Fruit fly (Drosophila melanogaster) whole organism, embryonic: ENCODE measurements around the gene CG11670.
A peak's percentile ranks its signal among the peaks of the same experiment; 100 is the strongest.

Experiments used
- CG10209 ChIP-seq: fragments of 200-800 bp; sonication (Bioruptor generic); optimal IDR thresholded peaks from 3 replicates; lab custom pipeline; 2017; ENCODE audit warnings: missing biosample characterization, mild to moderate bottlenecking, missing genetic modification characterization, missing genetic modification reagents
- CG14014 ChIP-seq: fragments of 200-800 bp; sonication (Bioruptor generic); IDR thresholded peaks from 2 replicates; pipeline ENCODE4 v1.3.6; 2022; ENCODE audit warnings: missing biosample characterization, missing genetic modification characterization
- CG2875 ChIP-seq: fragments of 200-800 bp; sonication (Bioruptor generic); optimal IDR thresholded peaks from 2 replicates; lab custom pipeline; 2017; ENCODE audit warnings: missing biosample characterization, mild to moderate bottlenecking, missing genetic modification characterization, missing genetic modification reagents
- CG3065 ChIP-seq: fragments of 200-800 bp; sonication (Bioruptor generic); optimal IDR thresholded peaks from 2 replicates; lab custom pipeline; 2016; ENCODE audit warnings: missing biosample characterization, missing genetic modification characterization
- CG33557 ChIP-seq: fragments of 200-800 bp; sonication (Bioruptor generic); optimal IDR thresholded peaks from 2 replicates; lab custom pipeline; 2019; ENCODE audit warnings: missing biosample characterization, mild to moderate bottlenecking, missing genetic modification characterization, moderate library complexity
- CG7987 ChIP-seq: fragments of 200-800 bp; sonication (Bioruptor generic); optimal IDR thresholded peaks from 2 replicates; lab custom pipeline; 2018; ENCODE audit warnings: missing biosample characterization, mild to moderate bottlenecking, missing genetic modification characterization, moderate library complexity
- Hey ChIP-seq: fragments of 200-800 bp; sonication (Bioruptor generic); optimal IDR thresholded peaks from 3 replicates; lab custom pipeline; 2018; ENCODE audit warnings: missing biosample characterization, mild to moderate bottlenecking, missing genetic modification characterization
- Xbp1 ChIP-seq: fragments of 200-800 bp; sonication (Bioruptor generic); optimal IDR thresholded peaks from 3 replicates; lab custom pipeline; 2016; ENCODE audit warnings: missing biosample characterization, mild to moderate bottlenecking, missing genetic modification characterization
- Xrp1 ChIP-seq: fragments of 200-800 bp; sonication (Bioruptor generic); IDR thresholded peaks from 2 replicates; pipeline ENCODE4 v1.3.6; 2022; ENCODE audit warnings: missing biosample characterization, missing genetic modification characterization
- chif ChIP-seq, 2 experiments: fragments of 200-800 bp; sonication (Bioruptor generic); optimal IDR thresholded peaks; 3 replicates each; lab custom pipeline; 2016; ENCODE audit warnings: missing biosample characterization in 2 of 2, missing genetic modification characterization in 2 of 2
- sim ChIP-seq: fragments of 200-800 bp; sonication (Bioruptor generic); IDR thresholded peaks from 2 replicates; pipeline ENCODE4 v1.3.6; 2022; ENCODE audit warnings: missing biosample characterization, missing genetic modification characterization
- sna ChIP-seq: fragments of 200-800 bp; sonication (Bioruptor generic); IDR thresholded peaks from 2 replicates; pipeline ENCODE4 v1.3.6; 2022; ENCODE audit warnings: missing biosample characterization, missing genetic modification characterization; ENCODE audit not compliant: partially characterized antibody
- so ChIP-seq: fragments of 200-800 bp; sonication (Bioruptor generic); IDR thresholded peaks from 3 replicates; pipeline ENCODE4 v1.3.6; 2022; ENCODE audit warnings: missing biosample characterization, missing genetic modification characterization

- TF ChIP-seq CG33557 (GFP tag; lab: Kevin White, UChicago) (no peak), Xbp1 (GFP tag; lab: Kevin White, UChicago) (no peak), CG14014 (GFP tag; lab: Robert Waterston, UW) (no peak), CG2875 (GFP tag; lab: Kevin White, UChicago) (no peak), CG7987 (GFP tag; lab: Kevin White, UChicago) (peak; percentile 20), so (GFP tag; lab: Robert Waterston, UW) (no peak), sim (GFP tag; lab: Robert Waterston, UW) (no peak), chif (GFP tag; optimal IDR thresholded peaks at IDR 0.05; lab: Kevin White, UChicago) (peak in 1 of 2 experiments; percentile 41), CG3065 (GFP tag; lab: Kevin White, UChicago) (no peak), sna (GFP tag; lab: Robert Waterston, UW) (0 out of 2 replicates have a peak, but pooled peaks have one; percentile 52), Xrp1 (GFP tag; lab: Robert Waterston, UW) (no peak), CG10209 (no peak), Hey (peak; percentile 7)
Measured at dm6 chr3R:13063746-13064592, 22.1 kb downstream of the CG11670 start.
